Fruit fly (Drosophila melanogaster): Measurements from ENCODE around the gene RpS13.

RpS13 gene

DNA sequence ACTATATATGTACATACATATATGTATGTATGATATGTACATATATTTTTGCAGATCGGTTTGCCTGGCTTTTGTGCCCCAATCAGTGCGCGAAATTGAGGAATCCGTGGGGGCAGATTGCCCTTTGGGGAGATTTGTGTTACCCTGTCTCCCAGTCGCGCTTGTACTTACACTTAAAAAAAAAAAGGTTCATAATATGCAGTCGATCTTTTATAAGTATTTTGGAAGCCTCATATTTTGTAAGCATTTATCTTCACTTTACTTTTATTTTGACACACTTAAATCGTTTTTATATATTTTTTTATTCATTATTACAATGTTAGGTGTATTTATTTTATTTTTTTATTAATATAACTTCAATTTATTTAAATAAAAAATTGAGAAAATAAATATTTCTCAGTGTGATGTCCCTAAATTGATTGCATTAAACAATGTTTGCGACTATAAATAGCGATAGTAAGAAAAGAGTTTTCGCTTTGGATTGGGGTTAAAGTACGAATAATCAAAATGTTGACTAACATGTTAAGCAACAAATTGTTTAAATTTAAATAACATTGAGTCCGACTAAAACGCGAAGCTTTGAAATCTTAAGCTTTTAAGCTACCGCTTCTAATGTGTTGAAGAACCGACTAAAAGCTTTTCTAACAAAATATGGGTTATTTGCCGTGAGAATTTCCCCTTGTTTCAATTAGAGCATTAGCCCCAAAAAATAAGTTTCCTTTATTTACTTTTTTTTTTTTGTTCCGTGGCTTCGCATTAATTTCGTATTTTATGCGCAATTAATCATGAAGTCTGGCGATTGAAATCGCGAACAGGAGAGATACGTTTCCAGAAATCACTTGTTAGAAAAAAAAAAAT, 37.8 kb downstream of the RpS13 start (continued):
- TF ChIP-seq CG12942 (GFP tag; optimal IDR thresholded peaks at IDR 0.05) (no peak), dati (GFP tag; IDR thresholded peaks at IDR 0.05) (no peak), CG2120 (GFP tag; optimal IDR thresholded peaks at IDR 0.05) (peak; percentile 15), TFAM (GFP tag; optimal IDR thresholded peaks at IDR 0.05) (no peak), NC2β (GFP tag; optimal IDR thresholded peaks at IDR 0.05) (no peak), da (GFP tag; optimal IDR thresholded peaks at IDR 0.05) (no peak), CG14965 (GFP tag; optimal IDR thresholded peaks at IDR 0.05; ENCODE audit: borderline replicate concordance) (no peak), CG11093 (GFP tag; IDR thresholded peaks at IDR 0.05) (no peak), eyg (GFP tag; optimal IDR thresholded peaks at IDR 0.05) (no peak), CG9727 (GFP tag; optimal IDR thresholded peaks at IDR 0.05) (no peak), CG11085 (GFP tag; IDR thresholded peaks at IDR 0.05) (no peak), sug (tag; optimal IDR thresholded peaks at IDR 0.05) (peak; percentile 17), Xrp1 (GFP tag; IDR thresholded peaks at IDR 0.05) (no peak), CG17829 (tag; optimal IDR thresholded peaks at IDR 0.05) (no peak), Meics (GFP tag; optimal IDR thresholded peaks at IDR 0.05) (peak; percentile 13), CG30431 (GFP tag; optimal IDR thresholded peaks at IDR 0.05) (no peak), ara (GFP tag; IDR thresholded peaks at IDR 0.05) (no peak), run (tag; optimal IDR thresholded peaks at IDR 0.05) (no peak), Oaz (GFP tag; IDR thresholded peaks at IDR 0.05) (no peak), CG14860 (GFP tag; IDR thresholded peaks at IDR 0.05; ENCODE audit: partially characterized antibody) (no peak), dan (GFP tag; IDR thresholded peaks at IDR 0.05) (no peak), cas (GFP tag; IDR thresholded peaks at IDR 0.05) (no peak), tna (GFP tag; IDR thresholded peaks at IDR 0.05; ENCODE audit: partially characterized antibody) (no peak), CG7556 (GFP tag; optimal IDR thresholded peaks at IDR 0.05) (peak; percentile 32), Asciz (GFP tag; optimal IDR thresholded peaks at IDR 0.05) (peak; percentile 5), Six4 (GFP tag; optimal IDR thresholded peaks at IDR 0.05) (no peak), grau (tag; optimal IDR thresholded peaks at IDR 0.05) (peak; percentile 30), ranshi (GFP tag; IDR thresholded peaks at IDR 0.05) (no peak), pnt (GFP tag; optimal IDR thresholded peaks at IDR 0.05) (no peak), CG15601 (tag; optimal IDR thresholded peaks at IDR 0.05) (no peak), CG18619 (GFP tag; optimal IDR thresholded peaks at IDR 0.05) (no peak), Blimp-1 (GFP tag; optimal IDR thresholded peaks at IDR 0.05) (peak; percentile 13), pum (GFP tag; optimal IDR thresholded peaks at IDR 0.05) (no peak), lab (GFP tag; optimal IDR thresholded peaks at IDR 0.05) (peak; percentile 46), unpg (GFP tag; optimal IDR thresholded peaks at IDR 0.05) (peak; percentile 31), danr (GFP tag; IDR thresholded peaks at IDR 0.05) (no peak), ind (GFP tag; optimal IDR thresholded peaks at IDR 0.05) (no peak), Oli (tag; optimal IDR thresholded peaks at IDR 0.05) (no peak), Hr51 (GFP tag; optimal IDR thresholded peaks at IDR 0.05) (peak in 1 of 2 experiments; percentile 63), Eip74EF (GFP tag; optimal IDR thresholded peaks at IDR 0.05) (no peak), Ada2b (GFP tag; IDR thresholded peaks at IDR 0.05) (no peak), CG12155 (GFP tag; optimal IDR thresholded peaks at IDR 0.05) (no peak), CG14441 (GFP tag; IDR thresholded peaks at IDR 0.05) (no peak), rib (GFP tag; IDR thresholded peaks at IDR 0.05) (no peak), Gug (GFP tag; IDR thresholded peaks at IDR 0.05) (no peak), CG14667 (GFP tag; IDR thresholded peaks at IDR 0.05) (no peak), CrebB (tag; optimal IDR thresholded peaks at IDR 0.05) (no peak), CHES-1-like (GFP tag; optimal IDR thresholded peaks at IDR 0.05) (no peak), Sry-β (GFP tag; optimal IDR thresholded peaks at IDR 0.05) (no peak), lmd (GFP tag; IDR thresholded peaks at IDR 0.05) (no peak)

All from whole organism, embryonic.